Fruit fly (Drosophila melanogaster) ovary, adult (tissue): ENCODE data around the gene CG9782.

ENCODE experiments used
- CG17801 ChIP-seq: fragments of 200-800 bp; optimal IDR thresholded peaks from 2 replicates; lab custom pipeline; 2019; ENCODE audit warnings: missing biosample characterization, mild to moderate bottlenecking, missing genetic modification characterization, moderate library complexity; ENCODE audit not compliant: partially characterized antibody

CG9782 gene

DNA sequence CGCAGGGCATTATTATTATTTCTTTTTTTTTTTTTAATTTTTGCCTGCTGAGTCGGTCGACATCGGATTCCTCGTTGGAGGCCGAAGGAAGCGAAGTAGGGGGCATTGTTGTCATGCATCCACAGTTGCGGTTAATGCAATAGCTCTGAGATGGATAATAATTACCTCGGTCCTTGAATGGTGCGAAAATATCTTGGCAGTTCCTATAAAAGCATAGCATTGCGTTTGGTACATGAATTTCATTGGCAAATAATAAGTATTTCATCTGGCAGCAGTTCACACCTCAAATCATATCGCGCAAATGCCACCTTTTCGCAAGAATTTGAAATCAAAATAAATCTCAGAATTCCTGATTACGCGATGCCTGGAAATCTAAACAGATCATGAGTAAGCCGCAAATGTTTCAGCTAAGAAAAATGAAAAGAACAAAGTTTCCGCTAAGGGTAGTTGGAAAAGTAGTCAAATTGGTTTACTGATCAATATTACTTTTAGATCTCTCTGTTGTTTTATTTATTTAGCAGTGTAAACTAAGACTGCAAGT, 25.8 kb upstream of the CG9782 start:
- no peak for TF ChIP-seq CG17801 (GFP tag; lab: Kevin White, UChicago)

DNA sequence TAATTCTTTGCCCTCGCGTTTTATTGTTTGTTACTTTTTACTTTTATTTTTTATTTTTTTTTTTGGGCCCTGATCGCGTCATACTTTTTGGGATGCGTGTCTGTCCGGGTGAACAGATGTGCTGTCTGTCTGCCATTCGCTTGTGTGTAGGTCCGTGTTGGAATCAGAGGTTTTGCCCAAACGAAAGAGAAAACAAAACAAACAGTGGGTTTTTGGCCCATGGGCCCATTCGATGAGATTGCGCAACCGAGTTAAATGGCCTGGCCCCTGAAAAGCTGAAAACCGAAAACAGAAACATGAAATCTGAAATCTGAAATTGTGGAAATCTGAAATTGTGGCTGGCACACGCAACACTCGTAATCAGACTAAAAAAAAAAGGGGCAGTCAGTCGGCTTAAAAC, 24.1 kb upstream of the CG9782 start:
- TF ChIP-seq CG17801 (GFP tag; lab: Kevin White, UChicago): no peak

DNA sequence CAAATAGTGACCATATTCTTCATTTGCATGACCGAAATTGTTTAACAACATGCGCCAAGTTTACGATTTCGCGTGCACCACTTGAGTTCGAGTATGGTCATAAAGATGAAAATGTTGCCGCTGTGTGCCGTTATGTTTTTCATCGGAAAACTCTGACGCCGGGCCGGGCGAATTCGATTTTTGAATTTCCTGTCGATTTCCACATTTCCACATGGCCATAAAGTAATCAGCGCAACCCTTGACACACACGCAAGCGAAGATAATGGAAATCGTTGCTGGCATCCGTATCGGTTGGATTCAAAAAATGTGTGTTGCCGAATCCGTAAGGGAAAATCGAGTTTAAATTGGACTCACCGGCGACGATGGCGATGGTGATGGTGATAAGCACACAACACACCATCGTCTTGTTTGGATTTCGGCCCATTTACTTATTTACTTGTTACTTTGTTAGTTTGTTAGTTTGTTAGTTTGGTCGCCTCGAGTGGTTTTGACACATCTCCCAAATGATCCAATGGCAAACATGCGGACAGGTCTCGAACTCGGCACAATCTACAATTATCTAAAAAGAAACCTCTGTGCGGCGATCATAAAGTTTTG, 23.2 kb upstream of the CG9782 start:
- TF ChIP-seq CG17801 (GFP tag; lab: Kevin White, UChicago): no peak

DNA sequence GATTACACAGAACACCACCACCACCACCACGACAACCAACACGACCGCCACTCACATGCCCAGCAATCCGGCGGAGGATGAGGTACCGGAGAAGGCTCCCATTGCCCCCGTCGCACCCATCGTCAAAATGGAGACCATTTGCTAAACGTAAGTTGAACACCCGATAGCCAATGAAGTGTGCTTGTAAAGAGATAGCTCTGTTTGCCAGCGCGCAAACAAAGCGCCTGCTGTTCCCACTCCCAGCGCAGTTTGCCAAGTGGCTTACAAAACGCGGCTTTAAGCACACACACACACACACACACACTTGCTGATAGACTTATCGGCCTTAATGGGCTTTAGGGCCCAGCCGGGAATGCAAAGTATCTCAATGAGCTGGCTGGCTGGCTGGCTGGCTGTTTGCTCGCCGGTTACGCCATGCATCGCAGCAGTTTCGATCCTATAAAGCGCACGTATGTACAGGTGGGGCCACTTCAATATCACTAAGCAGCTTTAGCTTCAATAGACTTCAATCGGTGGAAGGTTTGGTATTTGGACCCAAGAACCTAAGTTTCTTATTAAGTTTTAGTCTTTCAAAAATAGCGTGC, 22.1 kb upstream of the CG9782 start:
- TF ChIP-seq CG17801 (GFP tag; lab: Kevin White, UChicago): no peak

DNA sequence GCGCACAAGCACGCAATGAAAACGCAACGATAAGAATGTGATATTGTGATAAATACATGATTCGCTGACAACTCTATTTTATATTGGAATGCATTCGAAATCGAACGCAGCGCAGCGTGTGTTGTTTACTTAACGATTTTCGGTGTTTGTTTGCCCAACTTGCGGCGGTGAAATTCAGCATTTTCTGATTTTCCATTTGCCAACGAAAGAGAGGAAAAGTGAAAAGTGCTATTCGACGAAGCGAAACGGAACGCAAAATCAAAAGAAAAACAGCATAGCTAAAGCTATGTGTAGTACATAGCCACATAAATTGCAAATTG, 19.7 kb upstream of the CG9782 start:
- TF ChIP-seq CG17801 (GFP tag; lab: Kevin White, UChicago): no peak

DNA sequence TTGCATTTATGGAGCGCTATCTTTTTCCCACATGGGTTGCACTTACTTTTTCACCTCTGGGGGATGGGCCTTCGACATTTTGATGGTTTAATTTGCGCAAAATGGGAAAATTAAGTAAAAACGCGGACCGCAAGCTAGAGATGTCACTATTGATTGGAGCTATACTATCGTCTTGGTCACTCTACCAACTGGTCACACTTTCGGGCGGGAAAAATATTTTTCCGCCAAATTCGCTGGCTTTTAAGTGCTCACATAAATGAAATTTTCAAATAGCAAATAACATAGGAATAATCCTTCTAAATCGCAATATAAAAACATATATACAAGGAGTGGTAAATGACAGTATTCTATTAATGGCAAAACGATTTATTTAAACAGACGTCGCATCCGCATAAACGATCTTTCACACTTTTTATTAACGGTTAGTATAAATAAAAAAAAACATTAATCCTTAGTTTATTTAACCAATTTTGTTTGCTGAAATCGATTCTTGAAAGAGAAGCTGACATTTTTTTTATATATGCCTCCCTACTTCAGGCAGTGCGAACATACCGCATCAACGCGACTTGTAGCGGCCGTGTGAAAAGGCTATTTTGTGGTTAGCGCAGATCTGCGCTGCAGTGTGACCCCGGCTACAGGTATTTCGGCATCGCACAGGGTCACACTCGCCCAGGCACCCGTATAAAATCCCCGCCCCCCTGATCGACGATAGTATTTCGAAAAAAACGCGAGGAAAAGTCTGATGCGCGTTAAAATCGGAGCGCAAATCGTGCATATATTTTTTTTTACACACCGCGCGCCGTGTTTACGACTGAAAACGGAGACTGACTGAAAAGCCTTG, 19.1 kb upstream of the CG9782 start, which contains the start of the genes SNRPG and mthl1:
SNRPG (minus strand) TSS at position 160 of the 841 bp plus-strand sequence.
mthl1 (plus strand) TSS at position 709 of the 841 bp plus-strand sequence.
- TF ChIP-seq CG17801 (GFP tag; lab: Kevin White, UChicago): no peak

DNA sequence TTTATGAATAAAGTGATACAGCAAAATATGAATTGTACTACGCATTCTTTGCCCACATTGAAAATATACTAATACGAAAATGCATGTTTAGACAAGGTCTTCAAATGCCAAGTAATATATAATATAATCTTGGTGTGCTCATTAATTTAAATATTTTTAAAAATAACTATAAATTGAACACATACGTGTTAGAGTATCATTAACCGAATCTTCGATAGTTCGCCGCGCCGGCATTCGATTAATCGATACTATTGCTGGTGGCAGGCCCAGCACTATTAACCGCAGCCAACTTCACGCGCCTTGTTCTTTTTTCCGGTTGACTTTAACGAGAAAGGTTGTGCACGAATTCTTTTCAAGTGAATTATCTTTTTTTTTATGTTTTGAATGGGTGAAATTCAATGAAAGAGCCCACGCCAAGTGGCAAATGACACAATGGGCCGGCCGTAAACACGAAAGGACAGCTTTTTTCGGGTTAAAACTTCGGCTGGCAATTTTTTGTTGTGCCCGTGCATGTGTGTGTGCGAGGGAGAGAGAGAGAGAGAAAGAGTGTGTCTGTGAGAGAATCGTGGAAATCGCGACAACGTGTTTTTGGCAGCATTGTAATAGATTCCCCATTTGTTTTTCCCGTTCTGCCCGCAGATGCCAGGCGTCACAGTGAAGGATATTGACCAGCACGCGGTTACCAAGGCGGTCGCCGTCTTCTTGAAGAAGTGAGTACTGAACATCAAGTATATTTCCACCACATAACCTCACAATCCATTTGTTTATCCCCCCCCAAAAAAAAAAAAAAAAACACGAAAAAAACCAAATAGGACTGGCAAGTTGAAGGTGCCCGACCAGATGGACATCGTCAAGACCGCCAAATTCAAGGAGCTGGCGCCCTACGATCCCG, 16.5 kb upstream of the CG9782 start, which contains the start of gene RpS19a:
RpS19a (plus strand) TSS at position 301 of the 892 bp plus-strand sequence.
- TF ChIP-seq CG17801 (GFP tag; lab: Kevin White, UChicago): peak; percentile 89

DNA sequence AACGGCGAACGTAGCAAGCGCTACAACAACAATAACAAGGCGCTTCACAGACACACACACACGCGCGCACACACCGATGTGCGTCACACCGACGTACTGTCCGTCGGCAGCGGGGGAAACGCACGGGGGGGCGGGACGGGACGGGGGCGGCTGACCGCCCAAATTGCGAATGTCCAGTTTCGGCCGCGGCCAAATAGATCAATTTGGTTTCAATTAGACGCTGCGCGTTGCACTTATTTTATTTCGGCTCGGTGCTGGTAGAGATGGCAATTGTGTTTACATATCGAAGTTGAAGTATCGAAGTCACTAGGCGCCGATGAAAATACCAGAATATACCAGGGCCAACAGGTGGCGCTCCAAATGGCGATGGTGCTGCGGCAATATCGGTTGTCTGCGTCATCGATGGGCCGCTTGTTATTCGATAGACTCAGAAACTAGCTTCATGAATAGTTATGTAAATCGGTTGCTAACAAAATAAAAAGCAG, 15.8 kb upstream of the CG9782 start, which contains the start of gene Rok:
Rok (minus strand) TSS at position 309 of the 485 bp plus-strand sequence.
- no peak for TF ChIP-seq CG17801 (GFP tag; lab: Kevin White, UChicago)

dm6 chrX:16633181-16633957, 12.0 kb upstream of the CG9782 start:
- no peak for TF ChIP-seq CG17801 (GFP tag; lab: Kevin White, UChicago)

DNA sequence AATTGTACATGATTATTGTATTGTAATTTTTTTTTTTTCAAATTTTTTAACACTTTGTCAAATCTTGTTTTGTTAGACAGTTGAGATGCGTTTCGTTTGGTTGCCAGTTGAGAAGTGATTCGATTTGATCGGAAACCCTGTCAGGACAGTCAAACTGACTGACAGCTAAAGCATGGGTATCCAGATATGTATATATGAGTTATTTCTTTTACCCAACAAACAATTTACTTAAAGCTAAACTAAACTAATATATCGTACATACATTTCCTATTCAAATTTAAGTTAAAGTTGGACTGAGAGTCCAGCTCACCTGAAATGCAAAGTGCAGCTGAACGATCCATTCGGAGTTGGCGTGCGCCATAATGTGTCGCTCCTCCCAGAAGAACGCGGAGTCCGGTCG, 10.7 kb upstream of the CG9782 start, which contains the start of gene CG9777:
CG9777 (minus strand) TSS at position 101 of the 400 bp plus-strand sequence.
- TF ChIP-seq CG17801 (GFP tag; lab: Kevin White, UChicago): no peak

DNA sequence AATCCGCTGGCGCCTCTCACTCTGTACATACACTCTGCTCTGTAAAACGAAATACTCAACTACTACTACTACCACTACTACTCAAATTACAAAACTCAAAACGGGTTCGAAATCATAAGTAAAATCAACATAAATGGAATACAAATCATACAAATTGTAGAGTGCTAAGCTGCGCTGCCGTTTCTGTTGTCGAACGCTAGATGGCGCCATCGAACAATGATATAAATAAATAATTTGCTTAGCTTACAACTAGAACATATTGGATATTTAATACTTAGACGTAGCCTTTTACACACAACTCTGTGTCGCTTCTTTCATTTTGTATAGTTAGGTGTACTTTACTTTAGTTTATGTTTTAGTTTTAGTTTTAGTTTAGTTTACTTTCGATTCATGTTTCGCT, 3.1 kb upstream of the CG9782 start:
- no peak for TF ChIP-seq CG17801 (GFP tag; lab: Kevin White, UChicago)

- TF ChIP-seq CG17801 (GFP tag; lab: Kevin White, UChicago): no peak
Observed at dm6 chrX:16623524-16623923, 2.1 kb upstream of the CG9782 start.

DNA sequence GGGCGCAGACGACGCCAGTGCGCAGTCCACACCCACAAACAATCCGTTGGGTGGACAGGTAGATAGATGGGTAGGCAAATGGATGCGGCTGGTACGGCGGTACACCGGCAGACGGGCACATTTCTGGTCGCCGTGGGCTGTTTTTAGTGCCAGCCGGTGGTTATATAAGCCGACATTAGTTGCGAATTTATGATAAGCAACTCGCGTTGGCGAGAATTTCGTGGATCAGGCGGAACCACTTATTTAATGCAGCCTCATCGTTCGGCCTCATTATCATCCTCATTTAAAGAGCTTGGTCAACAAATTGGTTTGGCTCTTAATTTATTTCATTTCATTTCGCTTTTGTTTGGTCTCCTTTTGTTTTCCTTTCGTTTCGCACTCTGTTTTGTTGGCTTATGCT, 2.7 kb downstream of the CG9782 start:
- TF ChIP-seq CG17801 (GFP tag; lab: Kevin White, UChicago): no peak
